Fruit fly (Drosophila melanogaster) whole organism, prepupa: ENCODE measurements around the gene RpL17.

ENCODE experiments used
- Blimp-1 ChIP-seq: fragments of 200-800 bp; sonication (Bioruptor generic); optimal IDR thresholded peaks from 3 replicates; lab custom pipeline; 2017; ENCODE audit warnings: missing biosample characterization, missing genetic modification characterization, mild to moderate bottlenecking, moderate library complexity, missing genetic modification reagents
- CG10631 ChIP-seq: fragments of 200-800 bp; sonication (Bioruptor generic); optimal IDR thresholded peaks from 2 replicates; lab custom pipeline; 2016; ENCODE audit warnings: missing biosample characterization, missing genetic modification characterization
- CG10669 ChIP-seq: fragments of 200-800 bp; sonication (Bioruptor generic); optimal IDR thresholded peaks from 3 replicates; lab custom pipeline; 2018; ENCODE audit warnings: missing biosample characterization, mild to moderate bottlenecking, missing genetic modification characterization, moderate library complexity
- CG11762 ChIP-seq: fragments of 200-800 bp; sonication (Bioruptor generic); optimal IDR thresholded peaks from 3 replicates; lab custom pipeline; 2016; ENCODE audit warnings: missing biosample characterization, missing genetic modification characterization; ENCODE audit not compliant: insufficient read depth
- CG11902 ChIP-seq: fragments of 200-800 bp; sonication (Bioruptor generic); optimal IDR thresholded peaks from 3 replicates; lab custom pipeline; 2016; ENCODE audit warnings: missing biosample characterization, missing genetic modification characterization
- CG1621 ChIP-seq: fragments of 200-800 bp; sonication (Bioruptor generic); optimal IDR thresholded peaks from 3 replicates; lab custom pipeline; 2018; ENCODE audit warnings: missing biosample characterization, mild to moderate bottlenecking, missing genetic modification characterization
- CG3032 ChIP-seq: fragments of 200-800 bp; optimal IDR thresholded peaks from 2 replicates; lab custom pipeline; 2019; ENCODE audit warnings: missing biosample characterization, mild to moderate bottlenecking, missing genetic modification characterization, moderate library complexity
- CG31627 ChIP-seq: fragments of 200-800 bp; sonication (Bioruptor generic); optimal IDR thresholded peaks from 3 replicates; lab custom pipeline; 2016; ENCODE audit warnings: missing biosample characterization, missing genetic modification characterization
- CG32006 ChIP-seq: fragments of 200-800 bp; sonication (Bioruptor generic); optimal IDR thresholded peaks from 3 replicates; lab custom pipeline; 2017; ENCODE audit warnings: missing biosample characterization, mild to moderate bottlenecking, missing genetic modification characterization
- CG34406 ChIP-seq: fragments of 200-800 bp; sonication (Bioruptor generic); optimal IDR thresholded peaks from 3 replicates; lab custom pipeline; 2016; ENCODE audit warnings: missing biosample characterization, missing genetic modification characterization
- CG3919 ChIP-seq: fragments of 200-800 bp; sonication (Bioruptor generic); optimal IDR thresholded peaks from 3 replicates; lab custom pipeline; 2016; ENCODE audit warnings: missing biosample characterization, missing genetic modification characterization
- CG6163 ChIP-seq: fragments of 200-800 bp; sonication (Bioruptor generic); IDR thresholded peaks from 3 replicates; pipeline ENCODE4 v1.3.6; 2022; ENCODE audit warnings: missing biosample characterization, missing genetic modification characterization
- CG7368 ChIP-seq: fragments of 200-800 bp; sonication (Bioruptor generic); optimal IDR thresholded peaks from 3 replicates; lab custom pipeline; 2016; ENCODE audit warnings: missing biosample characterization, missing genetic modification characterization
- CG9139 ChIP-seq: fragments of 200-800 bp; sonication (Bioruptor generic); optimal IDR thresholded peaks from 3 replicates; lab custom pipeline; 2017; ENCODE audit warnings: missing biosample characterization, mild to moderate bottlenecking, missing genetic modification characterization
- Eip78C ChIP-seq: fragments of 200-800 bp; sonication (Bioruptor generic); peaks from one replicate; lab custom pipeline; 2016; ENCODE audit warnings: missing biosample characterization, missing genetic modification characterization
- Eip93F ChIP-seq: fragments of 200-800 bp; sonication (Bioruptor generic); optimal IDR thresholded peaks from 2 replicates; lab custom pipeline; 2016; ENCODE audit warnings: missing biosample characterization, mild to moderate bottlenecking, missing genetic modification characterization
- Ets21C ChIP-seq: fragments of 200-800 bp; sonication (Bioruptor generic); optimal IDR thresholded peaks from 3 replicates; lab custom pipeline; 2016; ENCODE audit warnings: missing biosample characterization, missing genetic modification characterization
- Ets96B ChIP-seq: fragments of 200-800 bp; optimal IDR thresholded peaks from 2 replicates; lab custom pipeline; 2019; ENCODE audit warnings: missing biosample characterization, mild to moderate bottlenecking, missing genetic modification characterization, moderate library complexity
- Gug ChIP-seq: fragments of 200-800 bp; sonication (Bioruptor generic); IDR thresholded peaks from 2 replicates; pipeline ENCODE4 v1.3.6; 2022; ENCODE audit warnings: missing biosample characterization, missing genetic modification characterization
- Hr38 ChIP-seq: sonication (Bioruptor generic); optimal IDR thresholded peaks from 2 replicates; lab custom pipeline; 2016; ENCODE audit warnings: missing biosample characterization, missing genetic modification characterization
- Hr39 ChIP-seq: fragments of 200-800 bp; sonication (Bioruptor generic); optimal IDR thresholded peaks from 2 replicates; lab custom pipeline; 2016; ENCODE audit warnings: missing biosample characterization, missing genetic modification characterization
- Hr4 ChIP-seq: fragments of 200-800 bp; sonication (Bioruptor generic); optimal IDR thresholded peaks from 3 replicates; lab custom pipeline; 2016; ENCODE audit warnings: missing biosample characterization, missing genetic modification characterization
- Lpt ChIP-seq: fragments of 200-800 bp; sonication (Bioruptor generic); optimal IDR thresholded peaks from 3 replicates; lab custom pipeline; 2016; ENCODE audit warnings: missing biosample characterization, missing genetic modification characterization
- Met ChIP-seq: fragments of 200-800 bp; sonication (Bioruptor generic); optimal IDR thresholded peaks from 3 replicates; lab custom pipeline; 2016; ENCODE audit warnings: missing biosample characterization, missing genetic modification characterization
- OdsH ChIP-seq: fragments of 200-800 bp; sonication (Bioruptor generic); optimal IDR thresholded peaks from 3 replicates; lab custom pipeline; 2016; ENCODE audit warnings: missing biosample characterization, missing genetic modification characterization
- Smox ChIP-seq: fragments of 200-800 bp; sonication (Bioruptor generic); optimal IDR thresholded peaks from 3 replicates; lab custom pipeline; 2016; ENCODE audit warnings: missing biosample characterization, missing genetic modification characterization
- Sox14 ChIP-seq: fragments of 200-800 bp; sonication (Bioruptor generic); optimal IDR thresholded peaks from 3 replicates; lab custom pipeline; 2016; ENCODE audit warnings: missing biosample characterization, missing genetic modification characterization
- achi ChIP-seq: fragments of 200-800 bp; sonication (Bioruptor generic); optimal IDR thresholded peaks from 3 replicates; lab custom pipeline; 2016; ENCODE audit warnings: missing biosample characterization, missing genetic modification characterization
- acj6 ChIP-seq: fragments of 200-800 bp; sonication (Bioruptor generic); optimal IDR thresholded peaks from 3 replicates; lab custom pipeline; 2016; ENCODE audit warnings: missing biosample characterization, missing genetic modification characterization
- dac ChIP-seq: fragments of 200-800 bp; sonication (Bioruptor generic); optimal IDR thresholded peaks from 2 replicates; lab custom pipeline; 2017; ENCODE audit warnings: missing biosample characterization, mild to moderate bottlenecking, missing genetic modification characterization
- dsx ChIP-seq: fragments of 200-800 bp; optimal IDR thresholded peaks from 3 replicates; lab custom pipeline; 2019; ENCODE audit warnings: missing biosample characterization, mild to moderate bottlenecking, missing genetic modification characterization, moderate library complexity; ENCODE audit not compliant: poor library complexity, severe bottlenecking
- eg ChIP-seq: fragments of 200-800 bp; sonication (Bioruptor generic); IDR thresholded peaks from 3 replicates; pipeline ENCODE4 v1.3.6; 2022; ENCODE audit warnings: missing biosample characterization, missing genetic modification characterization
- esn ChIP-seq: fragments of 200-800 bp; sonication (Bioruptor generic); optimal IDR thresholded peaks from 2 replicates; lab custom pipeline; 2016; ENCODE audit warnings: missing biosample characterization, mild to moderate bottlenecking, missing genetic modification characterization, moderate library complexity
- fkh ChIP-seq: fragments of 200-800 bp; sonication (Bioruptor generic); optimal IDR thresholded peaks from 3 replicates; lab custom pipeline; 2017; ENCODE audit warnings: missing biosample characterization, mild to moderate bottlenecking, missing genetic modification characterization, moderate library complexity
- lz ChIP-seq: fragments of 200-800 bp; sonication (Bioruptor generic); optimal IDR thresholded peaks from 3 replicates; lab custom pipeline; 2016; ENCODE audit warnings: missing biosample characterization, missing genetic modification characterization
- net ChIP-seq: fragments of 200-800 bp; sonication (Bioruptor generic); optimal IDR thresholded peaks from 3 replicates; lab custom pipeline; 2016; ENCODE audit warnings: missing biosample characterization, missing genetic modification characterization
- spab ChIP-seq: fragments of 200-800 bp; sonication (Bioruptor generic); optimal IDR thresholded peaks from 2 replicates; lab custom pipeline; 2017; ENCODE audit warnings: missing biosample characterization, mild to moderate bottlenecking, missing genetic modification characterization, missing genetic modification reagents
- ss ChIP-seq, 2 experiments: fragments of 200-800 bp; sonication (Bioruptor generic); optimal IDR thresholded peaks; 2 replicates in 1 of 2; 3 replicates in 1 of 2; lab custom pipeline; 2017 to 2018; ENCODE audit warnings: mild to moderate bottlenecking in 2 of 2, missing biosample characterization in 2 of 2, missing genetic modification characterization in 2 of 2, moderate library complexity in 1 of 2
- topi ChIP-seq: fragments of 200-800 bp; sonication (Bioruptor generic); optimal IDR thresholded peaks from 3 replicates; lab custom pipeline; 2016; ENCODE audit warnings: missing biosample characterization, missing genetic modification characterization
- vri ChIP-seq: fragments of 200-800 bp; sonication (Bioruptor generic); optimal IDR thresholded peaks from 3 replicates; lab custom pipeline; 2016; ENCODE audit warnings: missing biosample characterization, mild to moderate bottlenecking, missing genetic modification characterization

The RpL17 gene

DNA sequence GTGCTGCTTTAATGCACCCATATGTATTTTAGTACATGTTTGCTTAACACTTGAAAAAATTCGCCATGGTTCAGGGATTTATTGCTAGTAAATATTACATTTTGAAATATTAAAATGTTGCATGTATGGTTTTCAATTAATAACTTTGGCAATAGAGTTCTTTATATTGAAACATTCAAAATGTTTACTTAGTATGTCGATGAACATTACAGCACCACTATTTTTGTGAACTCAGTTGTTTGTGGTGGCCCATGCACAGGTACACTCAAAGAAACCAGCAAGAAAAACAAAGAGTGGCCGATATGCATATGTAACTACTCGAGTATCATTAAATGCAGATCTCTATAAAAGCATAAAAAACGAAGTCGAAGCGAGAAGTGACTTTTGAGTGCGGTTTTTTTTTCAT, 42.0 kb downstream of the RpL17 start (continued):
- TF ChIP-seq Sox14 (GFP tag; lab: Kevin White, UChicago) (peak; percentile 49), Eip78C (peak; percentile 94), CG11902 (GFP tag; lab: Kevin White, UChicago) (no peak), CG9139 (GFP tag; lab: Kevin White, UChicago) (peak; percentile 58), Hr4 (GFP tag; lab: Kevin White, UChicago) (peak; percentile 87), spab (GFP tag; lab: Kevin White, UChicago) (peak; percentile 62), OdsH (GFP tag; lab: Kevin White, UChicago) (peak; percentile 75), CG31627 (GFP tag; lab: Kevin White, UChicago) (peak; percentile 2)

dm6 chrX:6700990-6701530, 43.0 kb downstream of the RpL17 start:
- no peak for TF ChIP-seq CG10669 (GFP tag; lab: Kevin White, UChicago)
- TF ChIP-seq Smox (GFP tag; lab: Kevin White, UChicago), result no peak
- TF ChIP-seq Eip78C, result no peak
- TF ChIP-seq fkh (GFP tag; lab: Kevin White, UChicago), result no peak
- TF ChIP-seq vri, result no peak
- no peak for TF ChIP-seq CG11762
- no peak for TF ChIP-seq eg (GFP tag; lab: Robert Waterston, UW)
- TF ChIP-seq Sox14 (GFP tag; lab: Kevin White, UChicago), result no peak
- no peak for TF ChIP-seq Hr38 (GFP tag; lab: Kevin White, UChicago)
- no peak for TF ChIP-seq CG3919 (GFP tag; lab: Kevin White, UChicago)
- no peak for TF ChIP-seq Ets21C (GFP tag; lab: Kevin White, UChicago)
- no peak for TF ChIP-seq Met (GFP tag; lab: Kevin White, UChicago)
- no peak for TF ChIP-seq net (GFP tag; lab: Kevin White, UChicago)
- TF ChIP-seq CG9139 (GFP tag; lab: Kevin White, UChicago), result no peak
- no peak for TF ChIP-seq Ets96B (tag; lab: Kevin White, UChicago)
- TF ChIP-seq CG34406 (GFP tag; lab: Kevin White, UChicago), result no peak
- TF ChIP-seq esn, result no peak
- TF ChIP-seq acj6 (GFP tag; lab: Kevin White, UChicago), result no peak
- TF ChIP-seq dsx (GFP tag; lab: Kevin White, UChicago), result no peak

DNA sequence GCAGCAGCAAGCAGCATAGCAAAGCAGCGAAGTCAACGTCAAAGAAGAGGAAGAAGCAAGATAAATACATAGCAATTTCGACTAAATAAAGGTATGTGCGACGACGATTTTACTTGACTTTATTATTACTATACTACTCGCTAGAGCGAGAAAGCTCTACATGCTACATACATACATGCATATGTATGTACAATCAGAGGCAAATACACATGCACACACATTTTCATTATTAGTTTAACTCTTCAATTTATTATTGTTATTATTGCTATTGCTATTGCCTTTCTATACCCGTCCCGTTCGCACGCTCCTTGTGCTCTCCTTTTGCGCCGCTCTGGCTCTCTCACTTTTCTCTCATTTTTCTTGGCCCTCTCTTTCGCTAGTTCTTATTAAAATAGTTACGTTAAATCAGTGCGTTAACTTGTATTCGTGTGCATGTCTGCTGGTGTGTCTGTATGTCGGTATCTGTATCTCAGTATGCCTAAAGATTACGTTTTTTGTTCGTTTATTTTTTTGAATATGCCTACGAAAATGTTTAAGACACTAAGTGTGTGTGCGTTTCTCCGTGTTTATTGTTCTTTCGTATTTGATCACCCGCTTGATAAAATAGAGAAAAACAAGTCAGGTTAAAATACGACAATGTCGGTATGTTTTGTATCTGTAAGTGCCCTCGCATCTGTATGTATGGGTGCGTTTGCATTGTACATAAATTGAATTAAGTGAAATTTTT, 43.6 kb downstream of the RpL17 start:
- TF ChIP-seq net (GFP tag; lab: Kevin White, UChicago) (no peak), Hr39 (no peak), Lpt (GFP tag; lab: Kevin White, UChicago) (no peak), spab (GFP tag; lab: Kevin White, UChicago) (no peak), fkh (GFP tag; lab: Kevin White, UChicago) (peak; percentile 80)

- no peak for TF ChIP-seq acj6 (GFP tag; lab: Kevin White, UChicago)
- TF ChIP-seq ss (GFP tag; optimal IDR thresholded peaks at IDR 0.05; lab: Kevin White, UChicago), result peak; percentile 75 to 81
- TF ChIP-seq dac (GFP tag; lab: Kevin White, UChicago), result no peak
- TF ChIP-seq CG32006, result peak; percentile 24
- TF ChIP-seq Gug (GFP tag; lab: Robert Waterston, UW), result no peak
- TF ChIP-seq CG6163 (GFP tag; lab: Robert Waterston, UW), result peak; percentile 54; the same call in 1 of the 3 replicates
- TF ChIP-seq eg (GFP tag; lab: Robert Waterston, UW), result peak; percentile 32; the same call in 1 of the 3 replicates
- TF ChIP-seq Blimp-1 (GFP tag; lab: Kevin White, UChicago), result no peak
- TF ChIP-seq Hr4 (GFP tag; lab: Kevin White, UChicago), result peak; percentile 37
- TF ChIP-seq CG1621 (tag; lab: Kevin White, UChicago), result peak; percentile 18
- no peak for TF ChIP-seq CG11902 (GFP tag; lab: Kevin White, UChicago)
- peak; percentile 13 for TF ChIP-seq CG7368 (GFP tag; lab: Kevin White, UChicago)
- peak; percentile 62 for TF ChIP-seq vri
- peak; percentile 93 for TF ChIP-seq Eip78C
- TF ChIP-seq achi (GFP tag; lab: Kevin White, UChicago), result peak; percentile 25
- TF ChIP-seq Eip93F (GFP tag; lab: Kevin White, UChicago), result peak; percentile 67
- peak; percentile 29 for TF ChIP-seq OdsH (GFP tag; lab: Kevin White, UChicago)
- peak; percentile 71 for TF ChIP-seq net (GFP tag; lab: Kevin White, UChicago)
- TF ChIP-seq lz (GFP tag; lab: Kevin White, UChicago), result peak; percentile 38
- TF ChIP-seq topi, result peak; percentile 69
- peak; percentile 6 for TF ChIP-seq CG10631 (GFP tag; lab: Kevin White, UChicago)
- TF ChIP-seq esn, result peak; percentile 65
- TF ChIP-seq Smox (GFP tag; lab: Kevin White, UChicago), result peak; percentile 6
- peak; percentile 46 for TF ChIP-seq CG34406 (GFP tag; lab: Kevin White, UChicago)
- peak; percentile 43 for TF ChIP-seq CG3032
- no peak for TF ChIP-seq CG31627 (GFP tag; lab: Kevin White, UChicago)
- TF ChIP-seq CG10669 (GFP tag; lab: Kevin White, UChicago), result peak; percentile 29
Measured at dm6 chrX:6699255-6699885, 44.7 kb downstream of the RpL17 start, which contains the start of gene CG14441. CG14441 (plus strand) TSS chrX:6699508.
